Worm (Caenorhabditis elegans) whole organism, L4 larva: ENCODE results near the gene clec-206.

Source experiments
- F44E2.7 ChIP-seq: fragments of 200-800 bp; sonication (Bioruptor generic); IDR thresholded peaks from 2 replicates; pipeline ENCODE4 v2.1.2; 2022; ENCODE audit warnings: missing genetic modification characterization, missing compliant biosample characterization
- Y48G9A.11 ChIP-seq: fragments of 200-800 bp; sonication (Bioruptor generic); IDR thresholded peaks from 2 replicates; pipeline ENCODE4 v1.3.6; 2022; ENCODE audit warnings: missing genetic modification reagents, missing genetic modification characterization, missing compliant biosample characterization
- aha-1 ChIP-seq: fragments of 150-350 bp; peaks from one replicate; lab custom pipeline; 2014; ENCODE audit warnings: missing biosample characterization, missing genetic modification characterization
- ama-1 ChIP-seq: fragments of 150-350 bp; optimal IDR thresholded peaks from 2 replicates; lab custom pipeline; 2014; ENCODE audit warnings: inconsistent platforms, mixed read lengths
- ceh-28 ChIP-seq: fragments of 150-350 bp; optimal IDR thresholded peaks from 2 replicates; lab custom pipeline; 2014; ENCODE audit warnings: missing biosample characterization, missing genetic modification reagents, missing genetic modification characterization
- ceh-32 ChIP-seq: sonication (generic microtip); optimal IDR thresholded peaks from 2 replicates; lab custom pipeline; 2016; ENCODE audit warnings: mild to moderate bottlenecking, missing genetic modification characterization, missing compliant biosample characterization; ENCODE audit not compliant: poor library complexity
- ceh-62 ChIP-seq: sonication (generic microtip); optimal IDR thresholded peaks from 2 replicates; lab custom pipeline; 2017; ENCODE audit warnings: missing biosample characterization, missing genetic modification characterization
- ces-1 ChIP-seq: fragments of 150-350 bp; sonication (generic microtip); optimal IDR thresholded peaks from 4 replicates; lab custom pipeline; 2014; ENCODE audit warnings: missing biosample characterization, missing genetic modification reagents, missing genetic modification characterization
- daf-16 ChIP-seq, 3 experiments: sonication (generic microtip); optimal IDR thresholded peaks; 2 replicates each; lab custom pipeline; 2016 to 2017; ENCODE audit warnings: missing genetic modification characterization in 3 of 3, missing genetic modification reagents in 3 of 3, mild to moderate bottlenecking in 2 of 3, missing compliant biosample characterization in 2 of 3, missing biosample characterization in 1 of 3, moderate library complexity in 1 of 3
- egl-43 ChIP-seq: fragments of 200-800 bp; sonication (Bioruptor generic); IDR thresholded peaks from 2 replicates; pipeline ENCODE4 v1.3.6; 2022; ENCODE audit warnings: missing genetic modification reagents, missing genetic modification characterization, missing compliant biosample characterization
- gei-8 ChIP-seq: fragments of 200-800 bp; sonication (Bioruptor generic); optimal IDR thresholded peaks from 2 replicates; lab custom pipeline; 2018; ENCODE audit warnings: mild to moderate bottlenecking, missing genetic modification characterization, missing compliant biosample characterization
- hmg-1.1 ChIP-seq: fragments of 200-800 bp; sonication (Bioruptor generic); IDR thresholded peaks from 2 replicates; pipeline ENCODE4 v1.3.6; 2022; ENCODE audit warnings: missing genetic modification reagents, missing genetic modification characterization, missing compliant biosample characterization
- lin-29 ChIP-seq: fragments of 200-800 bp; sonication (Bioruptor generic); IDR thresholded peaks from 2 replicates; pipeline ENCODE4 v1.3.6; 2022; ENCODE audit warnings: missing genetic modification reagents, missing genetic modification characterization, missing compliant biosample characterization
- lin-38 ChIP-seq: fragments of 200-800 bp; sonication (Bioruptor generic); IDR thresholded peaks from 2 replicates; pipeline ENCODE4 v1.3.6; 2022; ENCODE audit warnings: missing genetic modification reagents, missing genetic modification characterization, missing compliant biosample characterization
- lin-39 ChIP-seq: fragments of 150-350 bp; optimal IDR thresholded peaks from 2 replicates; lab custom pipeline; 2014; ENCODE audit warnings: missing biosample characterization, missing genetic modification reagents, missing genetic modification characterization
- mdl-1 ChIP-seq, 2 experiments: fragments of 150-350 bp in 1 of 2; sonication (generic microtip) in 1 of 2; optimal IDR thresholded peaks; 2 replicates each; lab custom pipeline; 2014 to 2017; ENCODE audit warnings: missing biosample characterization in 2 of 2, missing genetic modification characterization in 2 of 2
- mxl-2 ChIP-seq: fragments of 200-800 bp; sonication (Bioruptor generic); conservative IDR thresholded peaks from 2 replicates; pipeline ENCODE4 v1.3.6; 2022; ENCODE audit warnings: missing genetic modification reagents, missing genetic modification characterization, missing compliant biosample characterization
- nhr-102 ChIP-seq: sonication (generic microtip); optimal IDR thresholded peaks from 2 replicates; lab custom pipeline; 2016; ENCODE audit warnings: mild to moderate bottlenecking, missing genetic modification characterization, moderate library complexity, missing compliant biosample characterization
- nhr-11 ChIP-seq: fragments of 150-350 bp; optimal IDR thresholded peaks from 2 replicates; lab custom pipeline; 2014; ENCODE audit warnings: missing biosample characterization, missing genetic modification characterization
- nhr-111 ChIP-seq: fragments of 200-800 bp; sonication (Bioruptor generic); optimal IDR thresholded peaks from 2 replicates; lab custom pipeline; 2018; ENCODE audit warnings: mild to moderate bottlenecking, missing genetic modification characterization, missing compliant biosample characterization
- nhr-28 ChIP-seq: fragments of 150-350 bp; optimal IDR thresholded peaks from 2 replicates; lab custom pipeline; 2014; ENCODE audit warnings: missing biosample characterization, missing genetic modification characterization
- nhr-42 ChIP-seq: fragments of 200-800 bp; sonication (Bioruptor generic); IDR thresholded peaks from 2 replicates; pipeline ENCODE4 v1.3.6; 2022; ENCODE audit warnings: missing genetic modification characterization, missing compliant biosample characterization
- nhr-6 ChIP-seq: fragments of 150-350 bp; optimal IDR thresholded peaks from 2 replicates; lab custom pipeline; 2014; ENCODE audit warnings: missing biosample characterization, missing genetic modification characterization
- nhr-76 ChIP-seq: fragments of 150-350 bp; optimal IDR thresholded peaks from 2 replicates; lab custom pipeline; 2014; ENCODE audit warnings: missing biosample characterization, missing genetic modification characterization
- php-3 ChIP-seq: fragments of 200-800 bp; sonication (Bioruptor generic); IDR thresholded peaks from 2 replicates; pipeline ENCODE4 v1.3.6; 2022; ENCODE audit warnings: missing genetic modification reagents, missing genetic modification characterization, missing compliant biosample characterization
- sdz-12 ChIP-seq: fragments of 200-800 bp; sonication (Bioruptor generic); optimal IDR thresholded peaks from 2 replicates; lab custom pipeline; 2018; ENCODE audit warnings: mild to moderate bottlenecking, missing genetic modification characterization, missing compliant biosample characterization
- set-16 ChIP-seq: fragments of 200-800 bp; sonication (Bioruptor generic); IDR thresholded peaks from 2 replicates; pipeline ENCODE4 v1.3.6; 2022; ENCODE audit warnings: missing genetic modification reagents, missing genetic modification characterization, missing compliant biosample characterization
- unc-130 ChIP-seq: sonication (generic microtip); optimal IDR thresholded peaks from 2 replicates; lab custom pipeline; 2016; ENCODE audit warnings: missing genetic modification reagents, missing genetic modification characterization, missing compliant biosample characterization
- unc-62 ChIP-seq, 3 experiments: fragments of 150-350 bp in 1 of 3; sonication (generic microtip); optimal IDR thresholded peaks in 2 of 3; peaks in 1 of 3; 1 replicate in 1 of 3; 2 replicates in 2 of 3; lab custom pipeline; 2014 to 2017; ENCODE audit warnings: missing biosample characterization in 3 of 3, missing genetic modification characterization in 3 of 3, missing genetic modification reagents in 3 of 3, missing genotype in 1 of 3
- ztf-11 ChIP-seq: fragments of 150-350 bp; optimal IDR thresholded peaks from 2 replicates; lab custom pipeline; 2014; ENCODE audit warnings: missing biosample characterization, missing genetic modification characterization
- ztf-7 ChIP-seq: fragments of 150-350 bp; optimal IDR thresholded peaks from 2 replicates; lab custom pipeline; 2014; ENCODE audit warnings: missing biosample characterization, missing genetic modification characterization

clec-206 gene

ce11 chrV:2030661-2031060 is 26.5 kb upstream of the clec-206 start:
- no peak for TF ChIP-seq ztf-7 (tag; lab: Kevin White, UChicago)
- TF ChIP-seq nhr-42 (GFP tag; lab: Robert Waterston, UW), result no peak
- peak; percentile 75 for TF ChIP-seq set-16 (GFP tag; lab: Robert Waterston, UW)
- TF ChIP-seq unc-62 (GFP tag; optimal IDR thresholded peaks at IDR 0.05 in 1 of 2; lab: Kevin White, UChicago), result peak in 1 of 2 experiments; percentile 43
- no peak for TF ChIP-seq unc-62 (tag; optimal IDR thresholded peaks at IDR 0.05; lab: Kevin White, UChicago)
- no peak for TF ChIP-seq lin-39 (tag; lab: Kevin White, UChicago)
- TF ChIP-seq nhr-6, result no peak
- no peak for TF ChIP-seq ceh-32
- no peak for TF ChIP-seq nhr-11 (tag; lab: Kevin White, UChicago)
- no peak for TF ChIP-seq lin-38
- TF ChIP-seq egl-43 (GFP tag; lab: Robert Waterston, UW), result no peak
- TF ChIP-seq ama-1 (lab: Kevin White, UChicago), result no peak
- no peak for TF ChIP-seq nhr-76 (tag; lab: Kevin White, UChicago)
- no peak for TF ChIP-seq hmg-1.1

- TF ChIP-seq sdz-12 (GFP tag; lab: Kevin White, UChicago), result no peak
- TF ChIP-seq set-16 (GFP tag; lab: Robert Waterston, UW), result peak; percentile 62
Measured at ce11 chrV:2029877-2030276, 25.7 kb upstream of the clec-206 start, which contains the start of gene F59A7.12. Gene F59A7.12 (plus strand): TSS chrV:2030177.

- TF ChIP-seq php-3 (GFP tag; lab: Robert Waterston, UW), result no peak
- TF ChIP-seq Y48G9A.11, result no peak
- no peak for TF ChIP-seq nhr-111 (GFP tag; lab: Kevin White, UChicago)
- no peak for TF ChIP-seq nhr-6
- TF ChIP-seq lin-39 (tag; lab: Kevin White, UChicago), result no peak
Measured at ce11 chrV:2027787-2028186, 23.7 kb upstream of the clec-206 start, which contains the start of gene srab-13. Gene srab-13 (minus strand): TSS chrV:2027887.

- TF ChIP-seq lin-29, result no peak
- peak in 1 of 2 experiments; percentile 13 for TF ChIP-seq unc-62 (GFP tag; optimal IDR thresholded peaks at IDR 0.05 in 1 of 2; lab: Kevin White, UChicago)
- no peak for TF ChIP-seq unc-62 (tag; optimal IDR thresholded peaks at IDR 0.05; lab: Kevin White, UChicago)
Measured at ce11 chrV:2022374-2022773, 18.2 kb upstream of the clec-206 start, which contains the start of gene F59A7.5. Gene F59A7.5 (plus strand): TSS chrV:2022674.

ce11 chrV:2021283-2021682 is 17.2 kb upstream of the clec-206 start:
- TF ChIP-seq ztf-11 (tag; lab: Kevin White, UChicago) (no peak), mxl-2 (GFP tag; lab: Robert Waterston, UW) (no peak), ztf-7 (tag; lab: Kevin White, UChicago) (no peak), ces-1 (GFP tag; lab: Kevin White, UChicago) (no peak), nhr-102 (no peak)

ce11 chrV:2018689-2019088 is 14.6 kb upstream of the clec-206 start, which contains the start of gene F59A7.14:
Gene F59A7.14 (plus strand): TSS chrV:2018989.
- TF ChIP-seq gei-8 (GFP tag; lab: Kevin White, UChicago), result no peak
- TF ChIP-seq lin-38, result no peak
- no peak for TF ChIP-seq lin-39 (tag; lab: Kevin White, UChicago)

- no peak for TF ChIP-seq ceh-62 (tag; lab: Kevin White, UChicago)
- peak; percentile 16 for TF ChIP-seq aha-1 (tag; lab: Kevin White, UChicago)
- TF ChIP-seq daf-16 (GFP tag; optimal IDR thresholded peaks at IDR 0.05; lab: Kevin White, UChicago), result no peak
- TF ChIP-seq daf-16 (tag; optimal IDR thresholded peaks at IDR 0.05; lab: Kevin White, UChicago), result no peak
- TF ChIP-seq unc-130 (GFP tag; lab: Kevin White, UChicago), result no peak
- TF ChIP-seq ceh-28 (tag; lab: Kevin White, UChicago), result no peak
- no peak for TF ChIP-seq F44E2.7 (GFP tag; lab: Robert Waterston, UW)
- TF ChIP-seq mdl-1 (tag; optimal IDR thresholded peaks at IDR 0.05; lab: Kevin White, UChicago), result no peak
- TF ChIP-seq nhr-28 (tag; lab: Kevin White, UChicago), result no peak
Measured at ce11 chrV:2016428-2016827, 12.3 kb upstream of the clec-206 start, which contains the start of gene F59A7.2. Gene F59A7.2 (minus strand): TSS chrV:2016528.
